Worm (Caenorhabditis elegans): Measurements from ENCODE around the gene F41G3.3.

The F41G3.3 gene

DNA sequence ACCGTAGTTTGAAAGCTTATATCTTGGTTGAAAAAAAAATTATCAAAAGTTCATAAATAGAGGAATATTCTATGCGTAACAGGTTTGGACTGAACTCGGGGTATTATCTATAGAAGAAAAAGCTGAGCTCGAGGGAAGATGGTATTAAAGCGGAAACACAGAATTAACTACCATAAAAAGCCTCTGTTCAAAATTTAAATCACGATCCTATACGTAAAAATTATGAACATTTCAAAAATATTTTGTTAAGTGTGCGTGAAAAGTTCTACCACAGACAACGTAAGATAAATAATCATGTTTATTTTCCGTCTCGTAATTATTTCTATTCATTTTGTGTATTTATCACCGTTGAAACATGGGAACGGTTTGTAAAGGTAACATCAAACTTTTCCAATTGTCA is 9.9 kb upstream of the F41G3.3 start, which contains the start of gene F41G3.5:
Gene F41G3.5 (plus strand): TSS at position 301 of the 400 bp plus-strand sequence.
- TF ChIP-seq hlh-17 (GFP tag; optimal IDR thresholded peaks at IDR 0.05; ENCODE audit: borderline replicate concordance): no peak
- no peak for TF ChIP-seq nhr-11 (tag; optimal IDR thresholded peaks at IDR 0.05)

DNA sequence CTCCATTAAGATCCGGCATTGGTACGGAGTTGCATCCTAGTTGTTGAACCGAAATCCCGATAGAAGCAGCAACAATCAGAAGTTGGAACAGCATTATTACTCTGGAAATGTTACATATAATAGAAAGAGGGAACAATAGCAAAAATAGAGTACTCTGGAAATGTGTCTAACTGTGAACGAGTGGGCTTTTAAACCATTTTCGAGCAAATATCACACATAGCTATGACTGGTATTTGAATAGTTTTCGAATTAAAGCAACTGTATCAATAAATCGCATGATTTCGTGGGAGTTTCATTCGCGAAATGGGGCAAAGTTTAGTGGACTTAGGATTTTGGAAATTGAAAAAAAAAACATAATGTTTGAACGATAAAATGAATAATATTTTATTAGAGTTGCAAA is 6.9 kb upstream of the F41G3.3 start, which contains the start of gene F41G3.10:
Gene F41G3.10 (minus strand): TSS at position 101 of the 400 bp plus-strand sequence.
- no peak for TF ChIP-seq ztf-11 (tag; optimal IDR thresholded peaks at IDR 0.05)
- no peak for TF ChIP-seq sox-4 (tag; optimal IDR thresholded peaks at IDR 0.05)
- no peak for TF ChIP-seq ama-1 (optimal IDR thresholded peaks at IDR 0.05)
- TF ChIP-seq elt-3 (tag; optimal IDR thresholded peaks at IDR 0.05): no peak
- TF ChIP-seq ceh-8 (GFP tag; optimal IDR thresholded peaks at IDR 0.05): no peak
- TF ChIP-seq fkh-8 (tag; optimal IDR thresholded peaks at IDR 0.05): no peak
- no peak for TF ChIP-seq nhr-237 (tag; optimal IDR thresholded peaks at IDR 0.05)
- no peak for TF ChIP-seq pag-3 (tag; optimal IDR thresholded peaks at IDR 0.05; ENCODE audit: borderline replicate concordance, insufficient read depth)
- TF ChIP-seq hpl-2 (GFP tag; optimal IDR thresholded peaks at IDR 0.05): no peak
- no peak for TF ChIP-seq pax-3 (tag; optimal IDR thresholded peaks at IDR 0.05)
- no peak for TF ChIP-seq hlh-17 (GFP tag; optimal IDR thresholded peaks at IDR 0.05; ENCODE audit: borderline replicate concordance)
- no peak for TF ChIP-seq nhr-76 (tag; optimal IDR thresholded peaks at IDR 0.05)
- no peak for TF ChIP-seq tbx-2 (tag; optimal IDR thresholded peaks at IDR 0.05)
- no peak for TF ChIP-seq tlp-1 (tag; optimal IDR thresholded peaks at IDR 0.05)
- TF ChIP-seq elt-2 (tag; optimal IDR thresholded peaks at IDR 0.05): no peak

DNA sequence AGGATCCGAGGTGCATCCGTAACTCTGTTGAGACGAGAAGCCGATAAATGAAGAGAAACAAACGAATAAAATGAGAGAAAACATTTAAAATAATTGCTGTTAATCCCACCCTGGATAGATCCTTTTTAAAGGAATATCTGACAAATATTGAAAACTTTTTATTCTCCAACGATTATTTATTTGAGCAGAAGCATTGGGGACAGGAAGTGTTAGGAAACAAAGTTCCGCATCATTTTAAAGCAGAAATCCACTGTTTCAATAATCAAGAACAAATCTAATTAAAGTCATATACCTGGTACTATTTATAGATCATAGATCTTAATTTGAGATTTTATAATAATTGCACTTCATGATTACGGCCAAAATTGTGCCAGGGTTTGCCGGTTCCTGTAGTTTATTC is 5.4 kb upstream of the F41G3.3 start, which contains the start of gene F41G3.20:
Gene F41G3.20 (minus strand): TSS at position 101 of the 400 bp plus-strand sequence.
- TF ChIP-seq mep-1 (tag; optimal IDR thresholded peaks at IDR 0.05) (no peak), unc-130 (tag; optimal IDR thresholded peaks at IDR 0.05) (no peak), ets-5 (GFP tag; IDR thresholded peaks at IDR 0.05) (no peak), fos-1 (tag; optimal IDR thresholded peaks at IDR 0.05) (no peak), nhr-237 (tag; optimal IDR thresholded peaks at IDR 0.05) (no peak), C34B4.2 (tag; optimal IDR thresholded peaks at IDR 0.05) (no peak), lin-39 (tag; optimal IDR thresholded peaks at IDR 0.05) (no peak), skn-1 (tag; optimal IDR thresholded peaks at IDR 0.05) (no peak), nhr-20 (tag; optimal IDR thresholded peaks at IDR 0.05) (no peak), xbp-1 (tag; optimal IDR thresholded peaks at IDR 0.05) (no peak), tlp-1 (tag; optimal IDR thresholded peaks at IDR 0.05) (no peak), dpl-1 (GFP tag; optimal IDR thresholded peaks at IDR 0.05) (no peak), ceh-82 (tag; optimal IDR thresholded peaks at IDR 0.05) (no peak), egl-27 (tag; optimal IDR thresholded peaks at IDR 0.05) (no peak), ceh-90 (tag; optimal IDR thresholded peaks at IDR 0.05) (no peak), pag-3 (tag; optimal IDR thresholded peaks at IDR 0.05; ENCODE audit: borderline replicate concordance, insufficient read depth) (no peak), ztf-11 (tag; optimal IDR thresholded peaks at IDR 0.05) (no peak)

- TF ChIP-seq mab-9 (GFP tag; IDR thresholded peaks at IDR 0.05) (no peak), unc-30 (tag; optimal IDR thresholded peaks at IDR 0.05) (no peak), unc-130 (tag; optimal IDR thresholded peaks at IDR 0.05) (no peak), nhr-71 (tag; optimal IDR thresholded peaks at IDR 0.05) (no peak), hlh-4 (tag; optimal IDR thresholded peaks at IDR 0.05) (no peak), nhr-76 (tag; optimal IDR thresholded peaks at IDR 0.05) (no peak), dsc-1 (tag; optimal IDR thresholded peaks at IDR 0.05) (no peak)
Measured at ce11 chrII:6752027-6752426, 4.3 kb upstream of the F41G3.3 start, which contains the start of gene F41G3.19. Gene F41G3.19, minus strand, starts transcription at chrII:6752127.

DNA sequence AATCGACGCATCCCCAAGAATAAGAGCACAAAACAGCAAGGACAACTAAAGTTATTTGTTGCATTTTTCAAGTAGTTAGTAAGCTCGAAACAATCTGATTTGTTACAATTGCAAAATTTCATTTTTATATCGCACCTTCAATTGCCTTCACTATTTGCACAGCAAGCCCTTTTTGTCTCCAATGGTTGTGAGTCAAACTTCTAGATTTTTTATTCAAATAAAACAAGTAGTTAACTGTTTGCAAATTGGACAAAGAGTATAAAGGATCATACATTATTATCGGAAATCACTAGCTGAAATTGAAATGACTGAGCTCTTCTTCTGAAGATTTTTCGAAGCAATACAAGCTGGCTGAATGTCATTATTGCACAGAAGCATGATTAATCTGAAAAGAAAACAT is 3.5 kb upstream of the F41G3.3 start, which contains the start of gene F41G3.21:
Gene F41G3.21 (minus strand): TSS at position 101 of the 400 bp plus-strand sequence.
- no peak for TF ChIP-seq hlh-4 (tag; optimal IDR thresholded peaks at IDR 0.05)
- no peak for TF ChIP-seq jun-1 (tag; optimal IDR thresholded peaks at IDR 0.05)
- TF ChIP-seq unc-86 (tag; optimal IDR thresholded peaks at IDR 0.05): no peak
- no peak for TF ChIP-seq lir-3 (tag; optimal IDR thresholded peaks at IDR 0.05; ENCODE audit: poor library complexity)
- TF ChIP-seq mab-9 (GFP tag; IDR thresholded peaks at IDR 0.05): no peak
